Worm (Caenorhabditis elegans) whole organism, L4/young adult: ENCODE data around the gene Y37E11B.6.
"Not testable (repeated sequence)": the region's sequence is repeated elsewhere in the genome, so short reads cannot be mapped to it uniquely, and the experiment has no call there.

ENCODE experiments used
- W03F9.2 ChIP-seq: fragments of 150-350 bp; optimal IDR thresholded peaks from 2 replicates; lab custom pipeline; 2014; ENCODE audit warnings: missing biosample characterization, missing genetic modification characterization
- dao-5 ChIP-seq: sonication (generic microtip); optimal IDR thresholded peaks from 2 replicates; lab custom pipeline; 2016; ENCODE audit warnings: missing genotype, missing genetic modification characterization, moderate library complexity, missing compliant biosample characterization
- him-1 ChIP-seq: sonication (generic microtip); optimal IDR thresholded peaks from 2 replicates; lab custom pipeline; 2016; ENCODE audit warnings: missing genotype, missing genetic modification reagents, missing genetic modification characterization, missing compliant biosample characterization

Y37E11B.6 gene

ce11 chrIV:3593513-3593912 lies 5.6 kb downstream of the Y37E11B.6 start, which contains the start of gene taf-2:
TSS of gene taf-2 (minus strand) at chrIV:3593613.
- TF ChIP-seq W03F9.2 (tag; lab: Kevin White, UChicago) (no peak), him-1 (tag; lab: Kevin White, UChicago) (no peak), dao-5 (tag; lab: Kevin White, UChicago) (no peak)

- no peak for TF ChIP-seq dao-5 (tag; lab: Kevin White, UChicago)
- TF ChIP-seq W03F9.2 (tag; lab: Kevin White, UChicago) = no peak
- TF ChIP-seq him-1 (tag; lab: Kevin White, UChicago) = no peak
These were observed 8.3 kb downstream of the Y37E11B.6 start for ce11 chrIV:3590821-3591220.

DNA sequence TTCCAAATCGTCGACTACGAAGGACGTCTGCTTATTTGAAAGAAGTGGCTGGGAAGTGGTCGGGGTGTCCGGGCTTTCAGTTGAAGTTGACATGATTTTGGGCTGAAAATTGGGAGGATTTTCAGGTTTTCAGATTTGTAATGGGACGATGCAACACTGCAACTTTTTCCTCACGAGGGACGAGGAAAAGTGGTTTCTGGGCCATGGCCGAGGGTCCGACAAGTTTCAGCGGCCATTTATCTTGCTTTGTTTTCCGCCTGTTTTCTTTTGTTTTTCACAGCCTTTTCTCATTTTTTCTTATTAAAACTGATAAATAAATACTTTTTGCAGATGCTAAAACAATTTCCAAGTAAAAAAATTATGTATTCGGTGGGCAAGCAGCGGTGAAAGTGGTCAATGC lies 16.3 kb downstream of the Y37E11B.6 start, which contains the start of gene blos-7:
TSS of gene blos-7 (minus strand) at position 101 of the 400 bp plus-strand sequence.
- not testable (repeated sequence) for TF ChIP-seq him-1, W03F9.2, dao-5 (tag; lab: Kevin White, UChicago)

ce11 chrIV:3579477-3579975 lies 19.6 kb downstream of the Y37E11B.6 start, which contains the start of gene Y37E11B.1:
TSS of gene Y37E11B.1 (plus strand) at chrIV:3579621.
- no peak for TF ChIP-seq him-1 (tag; lab: Kevin White, UChicago)
- no peak for TF ChIP-seq W03F9.2 (tag; lab: Kevin White, UChicago)
- no peak for TF ChIP-seq dao-5 (tag; lab: Kevin White, UChicago)

- no peak for TF ChIP-seq W03F9.2 (tag; lab: Kevin White, UChicago)
- TF ChIP-seq him-1 (tag; lab: Kevin White, UChicago) = no peak
- TF ChIP-seq dao-5 (tag; lab: Kevin White, UChicago) = no peak
These were observed 20.4 kb downstream of the Y37E11B.6 start for ce11 chrIV:3578667-3579066.

DNA sequence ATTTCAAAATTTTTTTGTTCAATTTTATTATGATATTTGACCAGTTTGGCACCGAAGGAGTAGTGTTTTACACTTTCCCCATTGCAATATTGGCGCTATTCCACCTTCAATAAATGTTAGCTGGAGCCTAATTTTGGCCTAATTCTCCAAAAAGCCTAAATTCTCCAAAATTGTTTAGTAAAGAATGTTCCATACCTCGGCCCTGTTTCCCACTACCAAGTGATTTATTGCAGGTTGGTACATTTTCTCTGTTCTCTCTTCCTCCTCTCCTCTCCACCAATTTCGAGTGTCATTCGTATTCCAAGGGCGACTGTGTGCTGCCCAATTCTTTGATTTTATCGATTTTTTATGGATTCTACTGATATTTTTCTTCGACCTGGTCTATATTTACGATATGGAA lies 21.0 kb downstream of the Y37E11B.6 start, which contains the start of gene Y37E11B.2:
TSS of gene Y37E11B.2 (plus strand) at position 301 of the 400 bp plus-strand sequence.
- TF ChIP-seq W03F9.2 (tag; lab: Kevin White, UChicago) = no peak
- no peak for TF ChIP-seq him-1 (tag; lab: Kevin White, UChicago)
- no peak for TF ChIP-seq dao-5 (tag; lab: Kevin White, UChicago)

DNA sequence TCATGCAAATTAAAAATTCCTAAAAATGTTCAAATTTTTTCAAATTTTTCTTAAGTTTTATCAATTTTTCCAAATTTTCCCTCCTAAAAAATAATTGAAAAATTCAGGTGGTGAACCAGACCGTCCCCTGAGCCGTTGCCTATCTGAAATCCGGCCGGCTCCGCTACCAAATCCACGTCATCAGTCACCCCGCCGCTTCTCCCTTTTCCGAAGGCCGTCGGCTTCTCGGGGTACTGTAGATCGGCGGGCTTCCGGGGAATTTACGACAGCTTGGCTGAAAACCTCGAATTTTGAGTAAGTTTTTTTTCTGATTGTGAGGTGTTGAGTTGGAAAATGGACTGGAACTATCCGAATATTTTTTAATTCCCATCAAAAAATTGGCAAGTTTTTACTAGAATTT lies 28.5 kb downstream of the Y37E11B.6 start:
- TF ChIP-seq him-1 (tag; lab: Kevin White, UChicago) = no peak

- TF ChIP-seq W03F9.2 (tag; lab: Kevin White, UChicago) (no peak), him-1 (tag; lab: Kevin White, UChicago) (no peak), dao-5 (tag; lab: Kevin White, UChicago) (no peak)
These were observed 30.5 kb downstream of the Y37E11B.6 start, which contains the start of gene otpl-1 for ce11 chrIV:3568608-3569007. TSS of gene otpl-1 (plus strand) at chrIV:3568979.

DNA sequence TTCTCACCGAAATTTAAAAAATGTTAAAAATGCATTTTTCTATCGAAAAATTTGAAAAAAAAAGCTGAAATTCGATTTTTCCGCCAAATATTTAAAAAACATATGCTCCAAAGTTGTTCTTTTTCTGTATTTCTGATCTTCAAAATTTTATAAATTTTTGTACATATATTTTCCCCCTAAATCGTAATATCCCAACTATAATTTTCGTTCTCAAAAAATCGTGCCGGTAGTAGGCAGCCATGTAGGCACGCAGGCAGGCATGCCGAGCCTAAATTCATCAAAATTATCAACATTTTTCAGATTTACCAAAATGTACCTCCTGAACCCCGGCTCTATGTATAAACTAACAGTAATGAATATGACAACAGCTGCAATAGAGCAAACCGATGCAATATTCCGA lies 34.2 kb downstream of the Y37E11B.6 start, which contains the start of gene sre-5:
TSS of gene sre-5 (plus strand) at position 301 of the 400 bp plus-strand sequence.
- TF ChIP-seq him-1 (tag; lab: Kevin White, UChicago) (no peak), dao-5 (tag; lab: Kevin White, UChicago) (no peak), W03F9.2 (tag; lab: Kevin White, UChicago) (no peak)

DNA sequence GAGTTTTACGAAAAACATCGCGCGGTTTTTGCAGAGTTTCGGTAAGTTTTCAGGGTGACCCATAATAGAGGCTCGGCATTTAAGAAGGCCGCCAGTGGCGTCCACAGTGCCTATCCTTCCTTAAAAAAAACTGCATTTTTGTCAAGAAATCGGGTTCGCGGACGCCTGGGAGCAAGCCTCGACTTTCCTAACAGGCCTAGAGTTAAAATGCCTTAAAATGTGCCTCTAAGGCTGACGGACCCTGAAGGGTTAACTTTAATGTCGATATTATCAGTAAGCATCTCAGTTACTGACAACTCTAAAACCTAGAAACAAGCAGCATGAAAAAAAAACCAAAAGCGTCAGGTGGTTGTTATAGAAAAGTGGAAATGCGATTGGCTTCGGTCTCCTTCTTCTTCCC lies 39.9 kb downstream of the Y37E11B.6 start:
- TF ChIP-seq W03F9.2 (tag; lab: Kevin White, UChicago) (no peak), dao-5 (tag; lab: Kevin White, UChicago) (no peak), him-1 (tag; lab: Kevin White, UChicago) (no peak)

ce11 chrIV:3557331-3557730 lies 41.8 kb downstream of the Y37E11B.6 start, which contains the start of gene osm-9:
TSS of gene osm-9 (minus strand) at chrIV:3557431.
- TF ChIP-seq dao-5 (tag; lab: Kevin White, UChicago) (no peak), him-1 (tag; lab: Kevin White, UChicago) (no peak), W03F9.2 (tag; lab: Kevin White, UChicago) (no peak)

- no peak for TF ChIP-seq dao-5 (tag; lab: Kevin White, UChicago)
- TF ChIP-seq W03F9.2 (tag; lab: Kevin White, UChicago) = no peak
- no peak for TF ChIP-seq him-1 (tag; lab: Kevin White, UChicago)
These were observed 46.2 kb downstream of the Y37E11B.6 start for ce11 chrIV:3552933-3553332.

- TF ChIP-seq dao-5 (tag; lab: Kevin White, UChicago) (no peak), him-1 (tag; lab: Kevin White, UChicago) (peak; percentile 31), W03F9.2 (tag; lab: Kevin White, UChicago) (no peak)
These were observed 47.2 kb downstream of the Y37E11B.6 start for ce11 chrIV:3551777-3552462.
